Fruit fly (Drosophila melanogaster) whole organism, prepupa: ENCODE measurements around the gene CG7730.

Source experiments
- Blimp-1 ChIP-seq: fragments of 200-800 bp; sonication (Bioruptor generic); optimal IDR thresholded peaks from 3 replicates; lab custom pipeline; 2017; ENCODE audit warnings: missing biosample characterization, missing genetic modification characterization, mild to moderate bottlenecking, moderate library complexity, missing genetic modification reagents
- CG10631 ChIP-seq: fragments of 200-800 bp; sonication (Bioruptor generic); optimal IDR thresholded peaks from 2 replicates; lab custom pipeline; 2016; ENCODE audit warnings: missing biosample characterization, missing genetic modification characterization
- CG10669 ChIP-seq: fragments of 200-800 bp; sonication (Bioruptor generic); optimal IDR thresholded peaks from 3 replicates; lab custom pipeline; 2018; ENCODE audit warnings: missing biosample characterization, mild to moderate bottlenecking, missing genetic modification characterization, moderate library complexity
- CG11294 ChIP-seq: fragments of 200-800 bp; sonication (Bioruptor generic); IDR thresholded peaks from 2 replicates; pipeline ENCODE4 v1.3.6; 2022; ENCODE audit warnings: missing biosample characterization, missing genetic modification characterization
- CG11762 ChIP-seq: fragments of 200-800 bp; sonication (Bioruptor generic); optimal IDR thresholded peaks from 3 replicates; lab custom pipeline; 2016; ENCODE audit warnings: missing biosample characterization, missing genetic modification characterization; ENCODE audit not compliant: insufficient read depth
- CG11902 ChIP-seq: fragments of 200-800 bp; sonication (Bioruptor generic); optimal IDR thresholded peaks from 3 replicates; lab custom pipeline; 2016; ENCODE audit warnings: missing biosample characterization, missing genetic modification characterization
- CG1621 ChIP-seq: fragments of 200-800 bp; sonication (Bioruptor generic); optimal IDR thresholded peaks from 3 replicates; lab custom pipeline; 2018; ENCODE audit warnings: missing biosample characterization, mild to moderate bottlenecking, missing genetic modification characterization
- CG16779 ChIP-seq: fragments of 200-800 bp; sonication (Bioruptor generic); optimal IDR thresholded peaks from 3 replicates; lab custom pipeline; 2017; ENCODE audit warnings: missing biosample characterization, mild to moderate bottlenecking, missing genetic modification characterization
- CG3032 ChIP-seq: fragments of 200-800 bp; optimal IDR thresholded peaks from 2 replicates; lab custom pipeline; 2019; ENCODE audit warnings: missing biosample characterization, mild to moderate bottlenecking, missing genetic modification characterization, moderate library complexity
- CG31627 ChIP-seq: fragments of 200-800 bp; sonication (Bioruptor generic); optimal IDR thresholded peaks from 3 replicates; lab custom pipeline; 2016; ENCODE audit warnings: missing biosample characterization, missing genetic modification characterization
- CG32006 ChIP-seq: fragments of 200-800 bp; sonication (Bioruptor generic); optimal IDR thresholded peaks from 3 replicates; lab custom pipeline; 2017; ENCODE audit warnings: missing biosample characterization, mild to moderate bottlenecking, missing genetic modification characterization
- CG34406 ChIP-seq: fragments of 200-800 bp; sonication (Bioruptor generic); optimal IDR thresholded peaks from 3 replicates; lab custom pipeline; 2016; ENCODE audit warnings: missing biosample characterization, missing genetic modification characterization
- CG3919 ChIP-seq: fragments of 200-800 bp; sonication (Bioruptor generic); optimal IDR thresholded peaks from 3 replicates; lab custom pipeline; 2016; ENCODE audit warnings: missing biosample characterization, missing genetic modification characterization
- CG4318 ChIP-seq: fragments of 200-800 bp; sonication (Bioruptor generic); optimal IDR thresholded peaks from 3 replicates; lab custom pipeline; 2017; ENCODE audit warnings: missing biosample characterization, mild to moderate bottlenecking, missing genetic modification characterization
- CG6163 ChIP-seq: fragments of 200-800 bp; sonication (Bioruptor generic); IDR thresholded peaks from 3 replicates; pipeline ENCODE4 v1.3.6; 2022; ENCODE audit warnings: missing biosample characterization, missing genetic modification characterization
- CG6276 ChIP-seq: fragments of 200-800 bp; sonication (Bioruptor generic); optimal IDR thresholded peaks from 2 replicates; lab custom pipeline; 2017; ENCODE audit warnings: missing biosample characterization, mild to moderate bottlenecking, missing genetic modification characterization
- CG6792 ChIP-seq: fragments of 200-800 bp; sonication (Bioruptor generic); optimal IDR thresholded peaks from 3 replicates; lab custom pipeline; 2016; ENCODE audit warnings: missing biosample characterization, missing genetic modification characterization
- CG6808 ChIP-seq: fragments of 200-800 bp; sonication (Bioruptor generic); optimal IDR thresholded peaks from 3 replicates; lab custom pipeline; 2017; ENCODE audit warnings: missing biosample characterization, missing genetic modification characterization, mild to moderate bottlenecking, moderate library complexity, missing genetic modification reagents
- CG7368 ChIP-seq: fragments of 200-800 bp; sonication (Bioruptor generic); optimal IDR thresholded peaks from 3 replicates; lab custom pipeline; 2016; ENCODE audit warnings: missing biosample characterization, missing genetic modification characterization
- CG8119 ChIP-seq: fragments of 200-800 bp; sonication (Bioruptor generic); IDR thresholded peaks from 3 replicates; pipeline ENCODE4 v1.3.6; 2022; ENCODE audit warnings: missing biosample characterization, missing genetic modification characterization
- CG8632 ChIP-seq: fragments of 200-800 bp; sonication (Bioruptor generic); optimal IDR thresholded peaks from 3 replicates; lab custom pipeline; 2016; ENCODE audit warnings: missing biosample characterization, missing genetic modification characterization
- Eip78C ChIP-seq: fragments of 200-800 bp; sonication (Bioruptor generic); peaks from one replicate; lab custom pipeline; 2016; ENCODE audit warnings: missing biosample characterization, missing genetic modification characterization
- Eip93F ChIP-seq: fragments of 200-800 bp; sonication (Bioruptor generic); optimal IDR thresholded peaks from 2 replicates; lab custom pipeline; 2016; ENCODE audit warnings: missing biosample characterization, mild to moderate bottlenecking, missing genetic modification characterization
- Ets21C ChIP-seq: fragments of 200-800 bp; sonication (Bioruptor generic); optimal IDR thresholded peaks from 3 replicates; lab custom pipeline; 2016; ENCODE audit warnings: missing biosample characterization, missing genetic modification characterization
- Gug ChIP-seq: fragments of 200-800 bp; sonication (Bioruptor generic); IDR thresholded peaks from 2 replicates; pipeline ENCODE4 v1.3.6; 2022; ENCODE audit warnings: missing biosample characterization, missing genetic modification characterization
- Hr38 ChIP-seq: sonication (Bioruptor generic); optimal IDR thresholded peaks from 2 replicates; lab custom pipeline; 2016; ENCODE audit warnings: missing biosample characterization, missing genetic modification characterization
- Hr39 ChIP-seq: fragments of 200-800 bp; sonication (Bioruptor generic); optimal IDR thresholded peaks from 2 replicates; lab custom pipeline; 2016; ENCODE audit warnings: missing biosample characterization, missing genetic modification characterization
- Hr4 ChIP-seq: fragments of 200-800 bp; sonication (Bioruptor generic); optimal IDR thresholded peaks from 3 replicates; lab custom pipeline; 2016; ENCODE audit warnings: missing biosample characterization, missing genetic modification characterization
- Lpt ChIP-seq: fragments of 200-800 bp; sonication (Bioruptor generic); optimal IDR thresholded peaks from 3 replicates; lab custom pipeline; 2016; ENCODE audit warnings: missing biosample characterization, missing genetic modification characterization
- OdsH ChIP-seq: fragments of 200-800 bp; sonication (Bioruptor generic); optimal IDR thresholded peaks from 3 replicates; lab custom pipeline; 2016; ENCODE audit warnings: missing biosample characterization, missing genetic modification characterization
- Smox ChIP-seq: fragments of 200-800 bp; sonication (Bioruptor generic); optimal IDR thresholded peaks from 3 replicates; lab custom pipeline; 2016; ENCODE audit warnings: missing biosample characterization, missing genetic modification characterization
- Sox15 ChIP-seq: fragments of 200-800 bp; sonication (Bioruptor generic); optimal IDR thresholded peaks from 3 replicates; lab custom pipeline; 2016; ENCODE audit warnings: missing biosample characterization, missing genetic modification characterization
- achi ChIP-seq: fragments of 200-800 bp; sonication (Bioruptor generic); optimal IDR thresholded peaks from 3 replicates; lab custom pipeline; 2016; ENCODE audit warnings: missing biosample characterization, missing genetic modification characterization
- acj6 ChIP-seq: fragments of 200-800 bp; sonication (Bioruptor generic); optimal IDR thresholded peaks from 3 replicates; lab custom pipeline; 2016; ENCODE audit warnings: missing biosample characterization, missing genetic modification characterization
- cyc ChIP-seq: fragments of 200-800 bp; sonication (Bioruptor generic); optimal IDR thresholded peaks from 3 replicates; lab custom pipeline; 2016; ENCODE audit warnings: missing biosample characterization, missing genetic modification characterization
- dac ChIP-seq: fragments of 200-800 bp; sonication (Bioruptor generic); optimal IDR thresholded peaks from 2 replicates; lab custom pipeline; 2017; ENCODE audit warnings: missing biosample characterization, mild to moderate bottlenecking, missing genetic modification characterization
- dsx ChIP-seq: fragments of 200-800 bp; optimal IDR thresholded peaks from 3 replicates; lab custom pipeline; 2019; ENCODE audit warnings: missing biosample characterization, mild to moderate bottlenecking, missing genetic modification characterization, moderate library complexity; ENCODE audit not compliant: poor library complexity, severe bottlenecking
- eg ChIP-seq: fragments of 200-800 bp; sonication (Bioruptor generic); IDR thresholded peaks from 3 replicates; pipeline ENCODE4 v1.3.6; 2022; ENCODE audit warnings: missing biosample characterization, missing genetic modification characterization
- esn ChIP-seq: fragments of 200-800 bp; sonication (Bioruptor generic); optimal IDR thresholded peaks from 2 replicates; lab custom pipeline; 2016; ENCODE audit warnings: missing biosample characterization, mild to moderate bottlenecking, missing genetic modification characterization, moderate library complexity
- fd85E ChIP-seq: fragments of 200-800 bp; sonication (Bioruptor generic); optimal IDR thresholded peaks from 3 replicates; lab custom pipeline; 2016; ENCODE audit warnings: missing biosample characterization, missing genetic modification characterization
- fkh ChIP-seq: fragments of 200-800 bp; sonication (Bioruptor generic); optimal IDR thresholded peaks from 3 replicates; lab custom pipeline; 2017; ENCODE audit warnings: missing biosample characterization, mild to moderate bottlenecking, missing genetic modification characterization, moderate library complexity
- lz ChIP-seq: fragments of 200-800 bp; sonication (Bioruptor generic); optimal IDR thresholded peaks from 3 replicates; lab custom pipeline; 2016; ENCODE audit warnings: missing biosample characterization, missing genetic modification characterization
- salr ChIP-seq, 2 experiments: fragments of 200-800 bp; sonication (Bioruptor generic); optimal IDR thresholded peaks; 3 replicates each; lab custom pipeline; 2016 to 2018; ENCODE audit warnings: missing biosample characterization in 2 of 2, missing genetic modification characterization in 2 of 2, mild to moderate bottlenecking in 1 of 2
- ss ChIP-seq, 2 experiments: fragments of 200-800 bp; sonication (Bioruptor generic); optimal IDR thresholded peaks; 2 replicates in 1 of 2; 3 replicates in 1 of 2; lab custom pipeline; 2017 to 2018; ENCODE audit warnings: mild to moderate bottlenecking in 2 of 2, missing biosample characterization in 2 of 2, missing genetic modification characterization in 2 of 2, moderate library complexity in 1 of 2
- svp ChIP-seq: fragments of 200-800 bp; sonication (Bioruptor generic); peaks from one replicate; lab custom pipeline; 2016; ENCODE audit warnings: missing biosample characterization, missing genetic modification characterization
- topi ChIP-seq: fragments of 200-800 bp; sonication (Bioruptor generic); optimal IDR thresholded peaks from 3 replicates; lab custom pipeline; 2016; ENCODE audit warnings: missing biosample characterization, missing genetic modification characterization
- vri ChIP-seq: fragments of 200-800 bp; sonication (Bioruptor generic); optimal IDR thresholded peaks from 3 replicates; lab custom pipeline; 2016; ENCODE audit warnings: missing biosample characterization, mild to moderate bottlenecking, missing genetic modification characterization

CG7730 gene

DNA sequence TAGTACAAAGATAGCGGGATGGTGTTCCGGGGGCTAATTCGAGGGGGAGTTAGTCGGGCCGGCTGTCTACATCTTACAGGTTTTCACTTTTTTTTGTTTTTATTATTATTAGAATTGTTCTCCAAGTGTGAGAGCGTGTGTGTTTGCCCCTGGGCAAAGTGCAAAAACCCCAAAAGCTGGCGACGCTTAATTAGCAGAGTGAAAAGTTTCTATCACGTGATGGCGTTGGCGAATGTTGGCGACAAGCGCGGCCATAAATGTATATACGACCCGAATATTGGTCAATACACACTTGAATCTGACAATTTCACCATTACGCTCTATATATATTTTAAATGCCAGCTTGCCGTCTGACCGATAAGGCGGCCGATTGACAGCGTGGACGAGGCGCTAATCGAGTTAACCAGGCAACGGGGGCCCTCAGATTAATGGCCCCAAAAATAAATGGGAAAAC lies 18.4 kb upstream of the CG7730 start (continued):
- TF ChIP-seq Hr39 (GFP tag; lab: Kevin White, UChicago): no peak
- no peak for TF ChIP-seq topi
- no peak for TF ChIP-seq acj6 (GFP tag; lab: Kevin White, UChicago)
- TF ChIP-seq CG31627 (GFP tag; lab: Kevin White, UChicago): no peak
- TF ChIP-seq CG6276: no peak
- no peak for TF ChIP-seq esn (GFP tag; lab: Kevin White, UChicago)
- peak; percentile 41 for TF ChIP-seq fkh
- TF ChIP-seq Hr38 (GFP tag; lab: Kevin White, UChicago): no peak
- TF ChIP-seq CG32006 (GFP tag; lab: Kevin White, UChicago): no peak
- no peak for TF ChIP-seq dac (GFP tag; lab: Kevin White, UChicago)
- no peak for TF ChIP-seq CG7368 (GFP tag; lab: Kevin White, UChicago)
- TF ChIP-seq fd85E (GFP tag; lab: Kevin White, UChicago): no peak

DNA sequence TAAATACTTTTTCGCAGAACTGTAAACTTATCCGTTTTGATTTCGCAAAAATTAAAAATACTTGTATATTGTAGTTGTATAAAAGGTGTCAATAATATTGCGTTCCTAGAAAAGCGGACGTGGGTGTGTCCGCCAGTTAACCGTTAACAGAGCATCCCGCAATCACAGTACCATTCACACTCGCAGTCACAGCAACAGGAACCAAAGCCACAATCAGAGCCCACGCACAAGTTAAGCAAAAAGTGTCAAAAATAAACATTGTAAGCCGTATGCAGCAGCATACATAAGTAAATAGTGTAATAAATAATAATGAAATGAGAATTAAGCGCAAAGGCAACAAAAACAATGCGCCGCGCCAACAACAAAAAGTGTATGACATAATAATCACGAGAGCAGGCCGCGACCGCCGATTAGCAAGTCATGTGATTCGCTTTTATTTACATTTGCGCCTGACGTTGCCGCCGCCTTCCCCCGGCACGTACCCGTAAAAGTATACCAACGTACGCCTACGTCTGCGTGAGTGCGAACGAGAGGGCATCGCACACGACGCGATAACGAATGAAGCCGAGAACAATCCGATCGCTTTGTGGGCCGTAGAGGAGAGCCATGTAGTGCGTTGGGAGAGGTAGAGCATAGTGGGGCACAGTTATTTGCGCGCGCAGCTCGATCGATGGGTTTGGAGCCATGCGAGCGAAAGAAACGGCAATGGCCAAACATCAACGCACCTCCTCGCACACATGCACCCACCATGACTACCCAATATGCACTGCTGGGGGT lies 17.4 kb upstream of the CG7730 start:
- peak; percentile 34 for TF ChIP-seq CG10669 (GFP tag; lab: Kevin White, UChicago)
- TF ChIP-seq CG3032 (tag; lab: Kevin White, UChicago): no peak
- no peak for TF ChIP-seq Hr38 (GFP tag; lab: Kevin White, UChicago)
- TF ChIP-seq lz (GFP tag; lab: Kevin White, UChicago): peak; percentile 48
- TF ChIP-seq fkh: peak; percentile 99
- TF ChIP-seq CG16779 (tag; lab: Kevin White, UChicago): peak; percentile 29
- no peak for TF ChIP-seq CG4318 (GFP tag; lab: Kevin White, UChicago)
- peak; percentile 35 for TF ChIP-seq CG6163 (GFP tag; lab: Robert Waterston, UW)
- TF ChIP-seq dsx: peak; percentile 41
- TF ChIP-seq CG11902 (GFP tag; lab: Kevin White, UChicago): peak; percentile 12
- peak; percentile 1 for TF ChIP-seq CG3919 (GFP tag; lab: Kevin White, UChicago)
- peak; percentile 22 for TF ChIP-seq CG6792 (GFP tag; lab: Kevin White, UChicago)
- peak; percentile 29 for TF ChIP-seq topi
- no peak for TF ChIP-seq CG6808
- peak; percentile 15 for TF ChIP-seq cyc (GFP tag; lab: Kevin White, UChicago)
- peak; percentile 50 for TF ChIP-seq Lpt
- no peak; the same call in 2 of the 3 replicates for TF ChIP-seq CG8119
- peak in 1 of 2 experiments; percentile 14 for TF ChIP-seq salr (GFP tag; optimal IDR thresholded peaks at IDR 0.05; lab: Kevin White, UChicago)
- no peak for TF ChIP-seq fd85E (GFP tag; lab: Kevin White, UChicago)
- TF ChIP-seq Hr4 (GFP tag; lab: Kevin White, UChicago): peak; percentile 42
- TF ChIP-seq OdsH (GFP tag; lab: Kevin White, UChicago): peak; percentile 56
- TF ChIP-seq Ets21C (GFP tag; lab: Kevin White, UChicago): no peak
- TF ChIP-seq acj6 (GFP tag; lab: Kevin White, UChicago): peak; percentile 29
- no peak for TF ChIP-seq CG10631 (GFP tag; lab: Kevin White, UChicago)
- TF ChIP-seq CG1621 (tag; lab: Kevin White, UChicago): peak; percentile 67
- TF ChIP-seq Smox: peak; percentile 47
- no peak for TF ChIP-seq CG11294
- peak; percentile 100 for TF ChIP-seq vri
- peak; percentile 29 for TF ChIP-seq eg (GFP tag; lab: Robert Waterston, UW)
- TF ChIP-seq achi (GFP tag; lab: Kevin White, UChicago): no peak
- TF ChIP-seq Eip78C (GFP tag; lab: Kevin White, UChicago): peak; percentile 70
- TF ChIP-seq Sox15 (GFP tag; lab: Kevin White, UChicago): no peak
- no peak for TF ChIP-seq CG6276
- peak; percentile 30 for TF ChIP-seq Blimp-1 (GFP tag; lab: Kevin White, UChicago)
- TF ChIP-seq Eip93F: peak; percentile 21
- peak; percentile 46 for TF ChIP-seq Gug
- no peak for TF ChIP-seq CG7368 (GFP tag; lab: Kevin White, UChicago)
- TF ChIP-seq CG34406 (GFP tag; lab: Kevin White, UChicago): peak; percentile 45
- TF ChIP-seq CG11762 (GFP tag; lab: Kevin White, UChicago): no peak
- TF ChIP-seq CG32006 (GFP tag; lab: Kevin White, UChicago): peak; percentile 26
- TF ChIP-seq ss (GFP tag; optimal IDR thresholded peaks at IDR 0.05; lab: Kevin White, UChicago): peak; percentile 54 to 62
- peak; percentile 38 for TF ChIP-seq CG8632 (GFP tag; lab: Kevin White, UChicago)
- TF ChIP-seq svp (GFP tag; lab: Kevin White, UChicago): peak; percentile 97
- TF ChIP-seq dac (GFP tag; lab: Kevin White, UChicago): no peak
